Worm (Caenorhabditis elegans) whole organism, midembryonic: ENCODE measurements around the gene ptp-5.2.

Source experiments
- T22C8.4 ChIP-seq: fragments of 200-800 bp; sonication (Bioruptor generic); IDR thresholded peaks from 2 replicates; pipeline ENCODE4 v1.3.6; 2022; ENCODE audit warnings: missing genetic modification characterization, missing compliant biosample characterization
- cog-1 ChIP-seq: sonication (generic microtip); optimal IDR thresholded peaks from 2 replicates; lab custom pipeline; 2016; ENCODE audit warnings: missing genetic modification characterization, missing compliant biosample characterization
- flt-1 ChIP-seq: fragments of 200-800 bp; sonication (Bioruptor generic); IDR thresholded peaks from 2 replicates; pipeline ENCODE4 v1.3.6; 2022; ENCODE audit warnings: missing genetic modification characterization, missing compliant biosample characterization
- klf-2 ChIP-seq: fragments of 200-800 bp; sonication (Bioruptor generic); conservative IDR thresholded peaks from 2 replicates; pipeline ENCODE4 v1.3.6; 2022; ENCODE audit warnings: missing genetic modification reagents, missing genetic modification characterization, missing compliant biosample characterization
- med-1 ChIP-seq: sonication (generic microtip); optimal IDR thresholded peaks from 2 replicates; lab custom pipeline; 2017; ENCODE audit warnings: missing genetic modification characterization, mild to moderate bottlenecking, missing compliant biosample characterization, antibody characterized with exemption, missing genetic modification reagents; ENCODE audit not compliant: insufficient read depth
- ref-1 ChIP-seq: fragments of 200-800 bp; sonication (Bioruptor generic); conservative IDR thresholded peaks from 2 replicates; pipeline ENCODE4 v1.3.6; 2022; ENCODE audit warnings: missing genetic modification reagents, missing genetic modification characterization, missing compliant biosample characterization
- tab-1 ChIP-seq: fragments of 200-800 bp; sonication (Bioruptor generic); IDR thresholded peaks from 2 replicates; pipeline ENCODE4 v1.3.6; 2022; ENCODE audit warnings: missing genetic modification characterization, missing compliant biosample characterization
- ztf-23 ChIP-seq: fragments of 200-800 bp; sonication (Bioruptor generic); IDR thresholded peaks from 2 replicates; pipeline ENCODE4 v1.3.6; 2022; ENCODE audit warnings: missing genetic modification reagents, missing genetic modification characterization, missing compliant biosample characterization
- ztf-29 ChIP-seq: fragments of 200-800 bp; sonication (Bioruptor generic); IDR thresholded peaks from 2 replicates; pipeline ENCODE4 v1.3.6; 2022; ENCODE audit warnings: missing genetic modification reagents, missing genetic modification characterization, missing compliant biosample characterization

Gene ptp-5.2

ce11 chrIV:14754912-14755311 is 5.8 kb downstream of the ptp-5.2 start, which contains the start of gene Y57G11C.499:
Gene Y57G11C.499, minus strand, starts transcription at chrIV:14754934.
- TF ChIP-seq ztf-29 (GFP tag; lab: Robert Waterston, UW): no peak
- TF ChIP-seq klf-2: no peak
- no peak for TF ChIP-seq tab-1

ce11 chrIV:14741926-14742325 is 18.8 kb downstream of the ptp-5.2 start:
- TF ChIP-seq ztf-29 (GFP tag; lab: Robert Waterston, UW) (no peak), T22C8.4 (no peak), med-1 (no peak), cog-1 (tag; lab: Kevin White, UChicago) (no peak), tab-1 (no peak)

ce11 chrIV:14729272-14729671 is 31.5 kb downstream of the ptp-5.2 start:
- TF ChIP-seq klf-2: no peak
- TF ChIP-seq flt-1 (GFP tag; lab: Robert Waterston, UW): no peak
- no peak for TF ChIP-seq ztf-23 (GFP tag; lab: Robert Waterston, UW)
- no peak for TF ChIP-seq cog-1 (tag; lab: Kevin White, UChicago)
- no peak for TF ChIP-seq ref-1
- TF ChIP-seq ztf-29 (GFP tag; lab: Robert Waterston, UW): no peak
- no peak for TF ChIP-seq med-1
- TF ChIP-seq T22C8.4: no peak
- no peak for TF ChIP-seq tab-1

- TF ChIP-seq klf-2: no peak
- no peak for TF ChIP-seq ztf-29 (GFP tag; lab: Robert Waterston, UW)
- no peak for TF ChIP-seq med-1
- no peak for TF ChIP-seq flt-1 (GFP tag; lab: Robert Waterston, UW)
- no peak for TF ChIP-seq ref-1
- TF ChIP-seq ztf-23 (GFP tag; lab: Robert Waterston, UW): no peak
- no peak for TF ChIP-seq T22C8.4
- TF ChIP-seq cog-1 (tag; lab: Kevin White, UChicago): no peak
- no peak for TF ChIP-seq tab-1
Measured at ce11 chrIV:14728225-14728624, 32.5 kb downstream of the ptp-5.2 start, which contains the start of gene Y57G11C.42. Gene Y57G11C.42, plus strand, starts transcription at chrIV:14728525.

ce11 chrIV:14715500-14715899 is 45.2 kb downstream of the ptp-5.2 start, which contains the start of gene lgc-8:
Gene lgc-8, plus strand, starts transcription at chrIV:14715800.
- no peak for TF ChIP-seq flt-1 (GFP tag; lab: Robert Waterston, UW)
- TF ChIP-seq tab-1: no peak
- TF ChIP-seq cog-1 (tag; lab: Kevin White, UChicago): no peak
- no peak for TF ChIP-seq ref-1
- no peak for TF ChIP-seq klf-2
- no peak for TF ChIP-seq T22C8.4
- TF ChIP-seq ztf-29 (GFP tag; lab: Robert Waterston, UW): no peak
- TF ChIP-seq ztf-23 (GFP tag; lab: Robert Waterston, UW): no peak
- no peak for TF ChIP-seq med-1

ce11 chrIV:14709286-14709685 is 51.5 kb downstream of the ptp-5.2 start, which contains the start of gene lgc-7:
Gene lgc-7, plus strand, starts transcription at chrIV:14709586.
- TF ChIP-seq tab-1: no peak
- no peak for TF ChIP-seq ztf-23 (GFP tag; lab: Robert Waterston, UW)
- TF ChIP-seq ref-1: no peak
- TF ChIP-seq cog-1 (tag; lab: Kevin White, UChicago): no peak
- no peak for TF ChIP-seq ztf-29 (GFP tag; lab: Robert Waterston, UW)
- no peak for TF ChIP-seq med-1
- no peak for TF ChIP-seq flt-1 (GFP tag; lab: Robert Waterston, UW)
- no peak for TF ChIP-seq T22C8.4
- TF ChIP-seq klf-2: no peak
